Worm (Caenorhabditis elegans) whole organism, L2 larva: ENCODE data around the gene T16G12.8.

Experiments
- R02D3.7 ChIP-seq: fragments of 150-350 bp; optimal IDR thresholded peaks from 2 replicates; lab custom pipeline; 2014; ENCODE audit warnings: missing biosample characterization, missing genetic modification characterization
- aly-2 ChIP-seq: fragments of 150-350 bp; optimal IDR thresholded peaks from 2 replicates; lab custom pipeline; 2014; ENCODE audit warnings: missing biosample characterization, missing genetic modification characterization
- blmp-1 ChIP-seq: sonication (generic microtip); optimal IDR thresholded peaks from 2 replicates; lab custom pipeline; 2017; ENCODE audit warnings: missing genetic modification characterization, mild to moderate bottlenecking, missing compliant biosample characterization, antibody characterized with exemption, moderate library complexity; ENCODE audit not compliant: insufficient read depth
- ceh-82 ChIP-seq: fragments of 150-350 bp; optimal IDR thresholded peaks from 2 replicates; lab custom pipeline; 2014; ENCODE audit warnings: missing biosample characterization, missing genetic modification characterization
- mdl-1 ChIP-seq, 2 experiments: fragments of 150-350 bp in 1 of 2; sonication (generic microtip) in 1 of 2; optimal IDR thresholded peaks; 2 replicates each; lab custom pipeline; 2017; ENCODE audit warnings: missing biosample characterization in 2 of 2, missing genetic modification characterization in 2 of 2
- nhr-237 ChIP-seq: fragments of 150-350 bp; optimal IDR thresholded peaks from 2 replicates; lab custom pipeline; 2014; ENCODE audit warnings: missing biosample characterization, missing genetic modification characterization

- TF ChIP-seq R02D3.7 (tag; lab: Kevin White, UChicago) (no peak), nhr-237 (tag; lab: Kevin White, UChicago) (no peak), aly-2 (tag; lab: Kevin White, UChicago) (no peak), mdl-1 (tag; optimal IDR thresholded peaks at IDR 0.05; lab: Kevin White, UChicago) (no peak), blmp-1 (tag; lab: Kevin White, UChicago) (no peak), ceh-82 (no peak)
These were observed 19.7 kb downstream of the T16G12.8 start for ce11 chrIII:10078784-10079183.
